Worm (Caenorhabditis elegans) whole organism, L1 larva: ENCODE results near the gene hira-1.

Experiments
- C04F5.9 ChIP-seq: sonication (generic microtip); optimal IDR thresholded peaks from 2 replicates; lab custom pipeline; 2016; ENCODE audit warnings: missing genetic modification characterization, missing compliant biosample characterization
- C16A3.4 ChIP-seq: fragments of 150-350 bp; optimal IDR thresholded peaks from 2 replicates; lab custom pipeline; 2014; ENCODE audit warnings: missing biosample characterization, missing genetic modification characterization
- alr-1 ChIP-seq: fragments of 200-800 bp; sonication (Bioruptor generic); optimal IDR thresholded peaks from 2 replicates; lab custom pipeline; 2018; ENCODE audit warnings: borderline replicate concordance, mild to moderate bottlenecking, missing genetic modification characterization, missing compliant biosample characterization
- aly-2 ChIP-seq: fragments of 150-350 bp; optimal IDR thresholded peaks from 2 replicates; lab custom pipeline; 2014; ENCODE audit warnings: missing biosample characterization, missing genetic modification characterization
- ama-1 ChIP-seq: fragments of 150-350 bp; optimal IDR thresholded peaks from 2 replicates; lab custom pipeline; 2014
- blmp-1 ChIP-seq: fragments of 150-350 bp; optimal IDR thresholded peaks from 2 replicates; lab custom pipeline; 2014; ENCODE audit warnings: missing biosample characterization, missing genetic modification characterization
- ceh-63 ChIP-seq: fragments of 200-800 bp; sonication (Bioruptor generic); optimal IDR thresholded peaks from 2 replicates; lab custom pipeline; 2018; ENCODE audit warnings: mild to moderate bottlenecking, missing genetic modification characterization, missing compliant biosample characterization
- ceh-82 ChIP-seq, 3 experiments: fragments of 150-350 bp in 1 of 3; sonication (generic microtip) in 2 of 3; optimal IDR thresholded peaks; 2 replicates each; lab custom pipeline; 2014 to 2017; ENCODE audit warnings: missing biosample characterization in 3 of 3, missing genetic modification characterization in 3 of 3
- ces-1 ChIP-seq: fragments of 150-350 bp; optimal IDR thresholded peaks from 2 replicates; lab custom pipeline; 2014; ENCODE audit warnings: missing biosample characterization, missing genetic modification reagents, missing genetic modification characterization
- dpl-1 ChIP-seq, 3 experiments: fragments of 150-350 bp in 2 of 3; sonication (generic microtip) in 1 of 3; optimal IDR thresholded peaks; 2 replicates each; lab custom pipeline; 2014 to 2017; ENCODE audit warnings: missing biosample characterization in 3 of 3, missing genetic modification characterization in 3 of 3, missing genetic modification reagents in 3 of 3
- dsc-1 ChIP-seq: sonication (generic microtip); optimal IDR thresholded peaks from 2 replicates; lab custom pipeline; 2016; ENCODE audit warnings: mild to moderate bottlenecking, missing genetic modification characterization, missing compliant biosample characterization
- efl-1 ChIP-seq, 4 experiments: fragments of 150-350 bp; optimal IDR thresholded peaks in 3 of 4; peaks in 1 of 4; 1 replicate in 1 of 4; 2 replicates in 3 of 4; lab custom pipeline; 2014; ENCODE audit warnings: missing biosample characterization in 2 of 4, missing genetic modification characterization in 2 of 4, missing genetic modification reagents in 2 of 4
- elt-2 ChIP-seq: sonication (generic microtip); optimal IDR thresholded peaks from 2 replicates; lab custom pipeline; 2016; ENCODE audit warnings: missing genetic modification characterization, mild to moderate bottlenecking, inconsistent platforms, missing compliant biosample characterization, missing genetic modification reagents
- ets-5 ChIP-seq: fragments of 200-800 bp; sonication (Bioruptor generic); IDR thresholded peaks from 2 replicates; pipeline ENCODE4 v1.3.6; 2022; ENCODE audit warnings: missing genetic modification characterization, missing compliant biosample characterization
- fkh-8 ChIP-seq: sonication (generic microtip); optimal IDR thresholded peaks from 2 replicates; lab custom pipeline; 2016; ENCODE audit warnings: mild to moderate bottlenecking, missing genetic modification characterization, missing compliant biosample characterization
- grh-1 ChIP-seq: fragments of 200-800 bp; sonication (Bioruptor generic); IDR thresholded peaks from 2 replicates; pipeline ENCODE4 v1.3.6; 2022; ENCODE audit warnings: missing genetic modification reagents, missing genetic modification characterization, missing compliant biosample characterization
- hlh-17 ChIP-seq: fragments of 200-800 bp; sonication (Bioruptor generic); optimal IDR thresholded peaks from 2 replicates; lab custom pipeline; 2018; ENCODE audit warnings: missing genetic modification characterization, mild to moderate bottlenecking, missing compliant biosample characterization, moderate library complexity, borderline replicate concordance
- jun-1 ChIP-seq: fragments of 150-350 bp; optimal IDR thresholded peaks from 2 replicates; lab custom pipeline; 2014; ENCODE audit warnings: missing biosample characterization, missing genetic modification reagents, missing genetic modification characterization
- lin-13 ChIP-seq: fragments of 150-350 bp; optimal IDR thresholded peaks from 2 replicates; lab custom pipeline; 2014; ENCODE audit warnings: missing biosample characterization, missing genetic modification reagents, missing genetic modification characterization
- lin-14 ChIP-seq: fragments of 200-800 bp; sonication (Bioruptor generic); optimal IDR thresholded peaks from 2 replicates; lab custom pipeline; 2018; ENCODE audit warnings: mild to moderate bottlenecking, missing genetic modification characterization, moderate library complexity, missing compliant biosample characterization
- lir-3 ChIP-seq: sonication (generic microtip); optimal IDR thresholded peaks from 2 replicates; lab custom pipeline; 2016; ENCODE audit warnings: mild to moderate bottlenecking, missing genetic modification characterization, moderate library complexity, missing compliant biosample characterization; ENCODE audit not compliant: poor library complexity
- mdl-1 ChIP-seq, 2 experiments: fragments of 150-350 bp; optimal IDR thresholded peaks; 2 replicates each; lab custom pipeline; 2014 to 2017; ENCODE audit warnings: missing biosample characterization in 2 of 2, missing genetic modification characterization in 2 of 2, inconsistent platforms in 1 of 2
- mep-1 ChIP-seq: fragments of 150-350 bp; optimal IDR thresholded peaks from 2 replicates; lab custom pipeline; 2014; ENCODE audit warnings: missing biosample characterization, missing genetic modification characterization
- nhr-19 ChIP-seq: fragments of 200-800 bp; sonication (Bioruptor generic); conservative IDR thresholded peaks from 2 replicates; pipeline ENCODE4 v1.3.6; 2022; ENCODE audit warnings: missing genetic modification characterization, missing compliant biosample characterization
- nhr-20 ChIP-seq: sonication (generic microtip); optimal IDR thresholded peaks from 2 replicates; lab custom pipeline; 2016; ENCODE audit warnings: mild to moderate bottlenecking, missing genetic modification characterization, missing compliant biosample characterization
- nhr-237 ChIP-seq: fragments of 150-350 bp; optimal IDR thresholded peaks from 2 replicates; lab custom pipeline; 2014; ENCODE audit warnings: missing biosample characterization, missing genetic modification characterization
- nhr-47 ChIP-seq: sonication (generic microtip); optimal IDR thresholded peaks from 2 replicates; lab custom pipeline; 2016; ENCODE audit warnings: mild to moderate bottlenecking, missing genetic modification characterization, moderate library complexity, missing compliant biosample characterization
- nhr-76 ChIP-seq: sonication (generic microtip); optimal IDR thresholded peaks from 2 replicates; lab custom pipeline; 2017; ENCODE audit warnings: missing biosample characterization, missing genetic modification characterization
- nhr-84 ChIP-seq: sonication (generic microtip); optimal IDR thresholded peaks from 2 replicates; lab custom pipeline; 2017; ENCODE audit warnings: missing biosample characterization, missing genetic modification characterization
- nhr-90 ChIP-seq: sonication (generic microtip); optimal IDR thresholded peaks from 2 replicates; lab custom pipeline; 2016; ENCODE audit warnings: mild to moderate bottlenecking, missing genetic modification characterization, missing compliant biosample characterization; ENCODE audit not compliant: poor library complexity
- pax-3 ChIP-seq: fragments of 200-800 bp; sonication (Bioruptor generic); optimal IDR thresholded peaks from 2 replicates; lab custom pipeline; 2018; ENCODE audit warnings: mild to moderate bottlenecking, missing genetic modification characterization, moderate library complexity, missing compliant biosample characterization
- pqm-1 ChIP-seq: sonication (generic microtip); optimal IDR thresholded peaks from 3 replicates; lab custom pipeline; 2017; ENCODE audit warnings: missing biosample characterization, missing genetic modification characterization
- skn-1 ChIP-seq: fragments of 150-350 bp; optimal IDR thresholded peaks from 2 replicates; lab custom pipeline; 2014; ENCODE audit warnings: missing biosample characterization, missing genetic modification characterization
- snu-23 ChIP-seq: sonication (generic microtip); optimal IDR thresholded peaks from 2 replicates; lab custom pipeline; 2016; ENCODE audit warnings: missing genetic modification characterization, missing compliant biosample characterization
- sptf-1 ChIP-seq: fragments of 150-350 bp; optimal IDR thresholded peaks from 2 replicates; lab custom pipeline; 2014; ENCODE audit warnings: missing biosample characterization, missing genetic modification characterization
- sup-37 ChIP-seq: fragments of 200-800 bp; sonication (Bioruptor generic); optimal IDR thresholded peaks from 2 replicates; lab custom pipeline; 2018; ENCODE audit warnings: mild to moderate bottlenecking, missing genetic modification characterization, missing compliant biosample characterization
- tbx-2 ChIP-seq: sonication (generic microtip); optimal IDR thresholded peaks from 2 replicates; lab custom pipeline; 2016; ENCODE audit warnings: missing genetic modification characterization, missing compliant biosample characterization
- unc-130 ChIP-seq: fragments of 150-350 bp; optimal IDR thresholded peaks from 2 replicates; lab custom pipeline; 2017; ENCODE audit warnings: missing biosample characterization, missing genetic modification characterization, inconsistent platforms
- unc-30 ChIP-seq: sonication (generic microtip); optimal IDR thresholded peaks from 2 replicates; lab custom pipeline; 2017; ENCODE audit warnings: missing biosample characterization, missing genetic modification characterization
- unc-86 ChIP-seq: sonication (generic microtip); optimal IDR thresholded peaks from 2 replicates; lab custom pipeline; 2016; ENCODE audit warnings: missing genetic modification characterization, missing compliant biosample characterization
- unc-98 ChIP-seq: fragments of 200-800 bp; sonication (Bioruptor generic); IDR thresholded peaks from 2 replicates; pipeline ENCODE4 v1.3.6; 2022; ENCODE audit warnings: missing genetic modification characterization, missing compliant biosample characterization
- zag-1 ChIP-seq: fragments of 150-350 bp; optimal IDR thresholded peaks from 2 replicates; lab custom pipeline; 2014; ENCODE audit warnings: missing biosample characterization, missing genetic modification characterization
- zip-4 ChIP-seq: fragments of 200-800 bp; sonication (Bioruptor generic); optimal IDR thresholded peaks from 2 replicates; lab custom pipeline; 2018; ENCODE audit warnings: mild to moderate bottlenecking, missing genetic modification characterization, moderate library complexity, missing compliant biosample characterization
- ztf-11 ChIP-seq, 2 experiments: sonication (generic microtip); optimal IDR thresholded peaks; 2 replicates each; lab custom pipeline; 2016 to 2017; ENCODE audit warnings: missing genetic modification characterization in 2 of 2, missing biosample characterization in 1 of 2, missing compliant biosample characterization in 1 of 2
- ztf-4 ChIP-seq: fragments of 150-350 bp; optimal IDR thresholded peaks from 2 replicates; lab custom pipeline; 2014; ENCODE audit warnings: missing biosample characterization, missing genetic modification characterization

Gene hira-1

DNA sequence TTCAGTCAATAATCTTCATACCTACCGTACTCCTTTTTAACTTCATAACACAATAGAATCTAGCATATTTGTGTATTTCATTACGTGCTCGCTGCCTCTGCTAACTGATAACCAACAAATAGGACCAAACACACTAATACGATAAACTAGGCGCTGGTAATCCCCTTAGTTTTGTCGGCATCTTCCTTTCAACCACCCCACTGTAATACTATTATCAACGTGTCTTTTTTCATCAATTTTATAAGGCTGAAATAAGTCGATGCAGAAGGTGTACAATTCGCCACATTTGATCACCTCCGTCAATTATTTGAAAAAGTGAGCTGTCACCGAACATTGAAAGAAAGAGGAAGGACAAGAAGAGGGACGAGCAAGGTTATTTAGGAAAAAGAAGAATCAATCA lies 43.5 kb upstream of the hira-1 start:
- TF ChIP-seq efl-1 (optimal IDR thresholded peaks at IDR 0.05; lab: Kevin White, UChicago) (no peak), efl-1 (GFP tag; optimal IDR thresholded peaks at IDR 0.05 in 1 of 2; lab: Kevin White, UChicago) (peak in 1 of 2 experiments; percentile 30), alr-1 (no peak), ztf-4 (no peak), elt-2 (tag; lab: Kevin White, UChicago) (peak; percentile 44)

DNA sequence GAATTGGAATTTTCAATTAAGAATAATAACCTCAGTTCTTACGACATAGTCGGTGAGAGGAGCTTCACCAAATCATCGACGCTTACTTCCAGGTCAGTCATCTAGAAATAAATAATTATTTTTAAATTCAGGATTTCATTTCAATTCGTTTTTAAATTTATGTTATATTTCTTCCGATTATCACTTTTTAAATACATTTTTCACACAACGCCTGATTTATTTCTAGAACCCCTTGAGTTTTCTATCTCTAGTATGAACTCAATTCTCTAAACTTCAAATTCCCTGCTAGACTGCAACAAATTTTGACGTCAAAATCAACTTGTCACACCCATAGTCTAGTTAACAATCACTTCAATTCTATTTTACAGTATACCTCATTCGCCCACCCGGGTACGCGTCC lies 41.4 kb upstream of the hira-1 start, which contains the start of gene Y54H5A.2:
Gene Y54H5A.2 (minus strand): TSS at position 101 of the 400 bp plus-strand sequence.
- TF ChIP-seq zip-4 (GFP tag; lab: Kevin White, UChicago), result no peak
- TF ChIP-seq mdl-1 (tag; optimal IDR thresholded peaks at IDR 0.05; lab: Kevin White, UChicago), result no peak
- TF ChIP-seq ceh-63, result no peak
- TF ChIP-seq ces-1 (GFP tag; lab: Kevin White, UChicago), result no peak
- no peak for TF ChIP-seq efl-1 (optimal IDR thresholded peaks at IDR 0.05; lab: Kevin White, UChicago)
- TF ChIP-seq efl-1 (GFP tag; optimal IDR thresholded peaks at IDR 0.05 in 1 of 2; lab: Kevin White, UChicago), result no peak
- TF ChIP-seq lin-14 (GFP tag; lab: Kevin White, UChicago), result no peak
- no peak for TF ChIP-seq aly-2
- no peak for TF ChIP-seq dpl-1 (GFP tag; optimal IDR thresholded peaks at IDR 0.05; lab: Kevin White, UChicago)
- TF ChIP-seq nhr-76 (tag; lab: Kevin White, UChicago), result no peak
- TF ChIP-seq dsc-1 (tag; lab: Kevin White, UChicago), result no peak
- TF ChIP-seq nhr-47 (tag; lab: Kevin White, UChicago), result no peak
- no peak for TF ChIP-seq nhr-90 (tag; lab: Kevin White, UChicago)
- no peak for TF ChIP-seq ets-5 (GFP tag; lab: Robert Waterston, UW)
- no peak for TF ChIP-seq lir-3 (tag; lab: Kevin White, UChicago)
- no peak for TF ChIP-seq jun-1 (tag; lab: Kevin White, UChicago)
- TF ChIP-seq hlh-17 (GFP tag; lab: Kevin White, UChicago), result no peak
- TF ChIP-seq snu-23, result no peak
- TF ChIP-seq sptf-1, result no peak
- TF ChIP-seq zag-1 (tag; lab: Kevin White, UChicago), result no peak

DNA sequence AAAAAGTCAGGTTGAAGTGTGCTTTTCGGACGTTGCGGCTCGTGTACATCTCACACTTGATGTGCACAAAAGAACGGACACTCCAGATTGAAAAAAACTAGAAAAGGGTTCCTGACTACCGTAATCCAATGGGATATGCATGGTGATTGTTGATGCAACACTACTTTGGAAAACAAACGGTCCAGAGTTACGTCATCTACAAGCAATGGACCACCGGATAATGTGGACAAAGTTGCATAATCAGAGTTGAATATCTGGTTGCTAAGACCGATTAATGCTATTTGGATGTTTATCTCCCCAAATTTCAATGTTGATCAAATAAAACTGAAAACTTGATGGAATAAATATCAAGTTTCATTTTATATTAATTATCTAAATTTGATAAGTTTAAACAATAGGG lies 40.9 kb upstream of the hira-1 start:
- no peak for TF ChIP-seq nhr-47 (tag; lab: Kevin White, UChicago)
- no peak for TF ChIP-seq skn-1 (tag; lab: Kevin White, UChicago)

DNA sequence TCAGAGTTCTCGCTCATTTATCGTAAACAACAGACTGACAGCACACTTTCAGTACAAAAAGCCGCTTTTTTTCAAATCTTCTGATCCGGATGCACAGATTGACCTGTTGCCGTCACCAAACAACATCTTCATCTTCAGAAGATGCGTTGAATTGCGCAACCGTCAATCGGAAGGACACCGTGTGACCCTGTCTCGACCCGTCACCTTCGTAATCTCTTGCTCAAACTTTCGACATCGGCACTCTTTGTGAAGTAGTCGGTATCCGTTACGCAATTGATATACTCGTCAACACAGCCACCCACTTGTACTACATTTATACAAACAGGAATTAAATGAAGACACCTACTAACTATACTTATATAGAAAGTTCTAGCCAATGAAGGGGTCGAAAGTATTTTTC lies 39.9 kb upstream of the hira-1 start:
- no peak for TF ChIP-seq ceh-63
- no peak for TF ChIP-seq nhr-19 (GFP tag; lab: Robert Waterston, UW)
- TF ChIP-seq nhr-237, result no peak
- TF ChIP-seq ama-1 (lab: Kevin White, UChicago), result no peak
- TF ChIP-seq lin-13, result no peak
- no peak for TF ChIP-seq nhr-90 (tag; lab: Kevin White, UChicago)
- no peak for TF ChIP-seq pax-3 (tag; lab: Kevin White, UChicago)
- no peak for TF ChIP-seq unc-86 (tag; lab: Kevin White, UChicago)
- TF ChIP-seq alr-1, result no peak
- TF ChIP-seq sup-37 (GFP tag; lab: Kevin White, UChicago), result no peak
- no peak for TF ChIP-seq blmp-1
- TF ChIP-seq, all 84 proteins: peak for 0

DNA sequence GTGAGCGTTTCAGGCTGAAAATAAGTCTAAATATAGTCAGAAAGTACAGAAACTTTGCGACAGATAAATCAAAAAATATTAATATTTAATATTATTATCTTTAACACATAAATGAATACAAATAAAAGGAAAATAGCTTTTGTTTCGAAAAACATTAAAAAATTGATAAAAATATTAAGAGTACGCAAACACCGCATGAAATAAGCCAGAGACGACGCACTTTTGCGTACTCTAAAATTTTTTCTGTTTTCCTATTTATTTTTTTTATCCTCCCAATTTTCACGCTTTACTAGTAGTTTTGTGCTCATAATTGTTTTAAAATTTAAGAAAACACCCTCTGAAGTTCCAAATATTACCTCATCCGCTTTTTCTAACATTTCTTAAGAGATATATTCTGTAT lies 37.8 kb upstream of the hira-1 start, which contains the start of the genes rbm-42 and grwd-1:
Gene rbm-42 (minus strand): TSS at position 93 of the 400 bp plus-strand sequence.
Gene grwd-1 (plus strand): TSS at position 328 of the 400 bp plus-strand sequence.
- TF ChIP-seq fkh-8 (no peak), grh-1 (GFP tag; lab: Robert Waterston, UW) (no peak), zag-1 (tag; lab: Kevin White, UChicago) (no peak), dpl-1 (GFP tag; optimal IDR thresholded peaks at IDR 0.05; lab: Kevin White, UChicago) (peak in 2 of 3 experiments; percentile 49 to 57), ceh-82 (tag; optimal IDR thresholded peaks at IDR 0.05; lab: Kevin White, UChicago) (no peak), C16A3.4 (tag; lab: Kevin White, UChicago) (peak; percentile 8), sptf-1 (no peak), ceh-63 (no peak), mep-1 (peak; percentile 62), pqm-1 (no peak), unc-130 (no peak), unc-30 (no peak), nhr-20 (tag; lab: Kevin White, UChicago) (no peak), tbx-2 (tag; lab: Kevin White, UChicago) (peak; percentile 42), ztf-11 (tag; optimal IDR thresholded peaks at IDR 0.05; lab: Kevin White, UChicago) (no peak), C04F5.9 (no peak), nhr-84 (tag; lab: Kevin White, UChicago) (no peak), unc-98 (no peak), nhr-237 (no peak)
